Worm (Caenorhabditis elegans) whole organism, L3 larva: ENCODE data around the gene nex-2.

Experiments used
- ceh-28 ChIP-seq: fragments of 150-350 bp; optimal IDR thresholded peaks from 2 replicates; lab custom pipeline; 2014; ENCODE audit warnings: missing biosample characterization, missing genetic modification reagents, missing genetic modification characterization
- ceh-9 ChIP-seq: sonication (generic microtip); optimal IDR thresholded peaks from 2 replicates; lab custom pipeline; 2018; ENCODE audit warnings: missing biosample characterization, missing genetic modification characterization
- elt-3 ChIP-seq, 3 experiments: fragments of 150-350 bp in 1 of 3; sonication (generic microtip) in 2 of 3; optimal IDR thresholded peaks; 2 replicates in 2 of 3; 4 replicates in 1 of 3; lab custom pipeline; 2014 to 2017; ENCODE audit warnings: missing biosample characterization in 3 of 3, missing genetic modification characterization in 3 of 3
- jun-1 ChIP-seq: fragments of 150-350 bp; optimal IDR thresholded peaks from 2 replicates; lab custom pipeline; 2014; ENCODE audit warnings: missing biosample characterization, missing genetic modification reagents, missing genetic modification characterization
- nhr-11 ChIP-seq: fragments of 150-350 bp; optimal IDR thresholded peaks from 2 replicates; lab custom pipeline; 2014; ENCODE audit warnings: missing biosample characterization, missing genetic modification characterization
- nhr-12 ChIP-seq: fragments of 150-350 bp; optimal IDR thresholded peaks from 2 replicates; lab custom pipeline; 2014; ENCODE audit warnings: missing biosample characterization, missing genetic modification characterization
- nhr-76 ChIP-seq: fragments of 150-350 bp; sonication (generic microtip); optimal IDR thresholded peaks from 5 replicates; lab custom pipeline; 2014; ENCODE audit warnings: missing biosample characterization, missing genetic modification characterization
- nhr-77 ChIP-seq: fragments of 150-350 bp; optimal IDR thresholded peaks from 2 replicates; lab custom pipeline; 2014; ENCODE audit warnings: missing biosample characterization, missing genetic modification characterization
- pha-4 ChIP-seq: fragments of 150-350 bp; optimal IDR thresholded peaks from 2 replicates; lab custom pipeline; 2014; ENCODE audit warnings: missing biosample characterization, missing genetic modification reagents, missing genetic modification characterization
- sea-2 ChIP-seq: fragments of 150-350 bp; sonication (generic microtip); optimal IDR thresholded peaks from 4 replicates; lab custom pipeline; 2014; ENCODE audit warnings: missing biosample characterization, missing genetic modification reagents, missing genetic modification characterization

ce11 chrIII:10364656-10365055, 34.4 kb upstream of the nex-2 start, which contains the start of gene tbc-8:
- TF ChIP-seq pha-4 (tag; lab: Kevin White, UChicago) (no peak), ceh-28 (tag; lab: Kevin White, UChicago) (no peak), jun-1 (no peak), nhr-76 (tag; lab: Kevin White, UChicago) (no peak), ceh-9 (no peak), nhr-12 (tag; lab: Kevin White, UChicago) (no peak), nhr-77 (tag; lab: Kevin White, UChicago) (no peak), nhr-11 (tag; lab: Kevin White, UChicago) (no peak), sea-2 (GFP tag; lab: Kevin White, UChicago) (no peak), elt-3 (tag; optimal IDR thresholded peaks at IDR 0.05; lab: Kevin White, UChicago) (no peak)
